Worm (Caenorhabditis elegans) whole organism, mixed stage, embryonic: ENCODE measurements around the gene lst-6.

ENCODE experiments used
- M03D4.4 ChIP-seq: sonication (generic microtip); optimal IDR thresholded peaks from 2 replicates; lab custom pipeline; 2017; ENCODE audit warnings: mild to moderate bottlenecking, missing genetic modification characterization, missing compliant biosample characterization
- cnd-1 ChIP-seq: fragments of 200-800 bp; sonication (Bioruptor generic); optimal IDR thresholded peaks from 2 replicates; lab custom pipeline; 2018; ENCODE audit warnings: mild to moderate bottlenecking, missing genetic modification characterization, missing compliant biosample characterization
- lin-13 ChIP-seq: fragments of 150-350 bp; optimal IDR thresholded peaks from 2 replicates; lab custom pipeline; 2014; ENCODE audit warnings: missing biosample characterization, missing genetic modification characterization
- nhr-237 ChIP-seq: fragments of 150-350 bp; optimal IDR thresholded peaks from 2 replicates; lab custom pipeline; 2014; ENCODE audit warnings: missing biosample characterization, missing genetic modification characterization
- nhr-28 ChIP-seq: fragments of 150-350 bp; optimal IDR thresholded peaks from 2 replicates; lab custom pipeline; 2014; ENCODE audit warnings: missing biosample characterization, missing genetic modification characterization
- pha-4 ChIP-seq: fragments of 150-350 bp; optimal IDR thresholded peaks from 2 replicates; lab custom pipeline; 2018; ENCODE audit warnings: missing biosample characterization, missing genetic modification reagents, missing genetic modification characterization
- ztf-11 ChIP-seq: fragments of 150-350 bp; optimal IDR thresholded peaks from 2 replicates; lab custom pipeline; 2014; ENCODE audit warnings: missing biosample characterization, missing genetic modification characterization

DNA sequence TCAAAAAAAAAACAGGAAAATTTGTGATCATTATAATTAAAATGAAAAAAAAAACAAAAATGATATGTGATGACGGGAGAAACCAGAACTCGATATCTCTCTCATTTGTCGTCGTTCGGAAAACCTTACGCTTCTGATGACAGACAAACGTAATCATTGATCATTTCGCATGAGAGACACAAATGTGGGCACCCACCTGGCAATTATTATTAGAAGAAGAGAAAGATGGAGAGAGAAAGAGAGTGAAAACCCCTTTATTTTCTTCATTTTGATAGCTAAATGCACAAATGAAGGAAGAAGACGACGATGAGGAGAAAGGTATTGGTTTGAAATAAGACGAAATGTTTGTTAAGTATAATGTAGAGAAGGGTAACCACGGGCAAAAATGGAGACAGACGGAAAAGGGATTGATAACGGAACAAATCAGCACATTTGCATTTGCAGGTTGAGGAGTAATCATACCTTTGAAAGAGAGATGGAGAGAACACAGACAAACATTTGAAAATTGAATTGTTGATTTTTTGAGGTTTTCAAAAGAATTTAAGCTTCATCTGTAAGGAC is 8.9 kb upstream of the lst-6 start:
- TF ChIP-seq lin-13 (tag; lab: Kevin White, UChicago) (no peak), nhr-237 (tag; lab: Kevin White, UChicago) (no peak), M03D4.4 (no peak), ztf-11 (tag; lab: Kevin White, UChicago) (no peak), pha-4 (tag; lab: Kevin White, UChicago) (no peak), cnd-1 (no peak), nhr-28 (tag; lab: Kevin White, UChicago) (no peak)
